Fruit fly (Drosophila melanogaster) whole organism, pupa: ENCODE data around the gene Bdbt.

Source experiments
- CG13204 ChIP-seq: fragments of 200-800 bp; sonication (Bioruptor generic); optimal IDR thresholded peaks from 2 replicates; lab custom pipeline; 2018; ENCODE audit warnings: missing biosample characterization, mild to moderate bottlenecking, missing genetic modification characterization, moderate library complexity
- CG15710 ChIP-seq: fragments of 200-800 bp; sonication (Bioruptor generic); optimal IDR thresholded peaks from 2 replicates; lab custom pipeline; 2018; ENCODE audit warnings: missing biosample characterization, mild to moderate bottlenecking, missing genetic modification characterization, moderate library complexity
- CG17806 ChIP-seq: fragments of 200-800 bp; sonication (Bioruptor generic); optimal IDR thresholded peaks from 2 replicates; lab custom pipeline; 2018; ENCODE audit warnings: missing biosample characterization, mild to moderate bottlenecking, missing genetic modification characterization, moderate library complexity
- CG34367 ChIP-seq: fragments of 200-800 bp; sonication (Bioruptor generic); optimal IDR thresholded peaks from 2 replicates; lab custom pipeline; 2018; ENCODE audit warnings: missing biosample characterization, mild to moderate bottlenecking, missing genetic modification characterization
- D1 ChIP-seq: fragments of 200-800 bp; sonication (Bioruptor generic); optimal IDR thresholded peaks from 2 replicates; lab custom pipeline; 2018; ENCODE audit warnings: missing biosample characterization, mild to moderate bottlenecking, missing genetic modification characterization, moderate library complexity
- Pif1A ChIP-seq: fragments of 200-800 bp; sonication (Bioruptor generic); optimal IDR thresholded peaks from 3 replicates; lab custom pipeline; 2016; ENCODE audit warnings: missing biosample characterization, missing genetic modification characterization
- Pif1B ChIP-seq: fragments of 200-800 bp; sonication (Bioruptor generic); optimal IDR thresholded peaks from 3 replicates; lab custom pipeline; 2016; ENCODE audit warnings: missing biosample characterization, missing genetic modification characterization
- rn ChIP-seq: fragments of 200-800 bp; sonication (Bioruptor generic); IDR thresholded peaks from 2 replicates; pipeline ENCODE4 v1.3.6; 2022; ENCODE audit warnings: missing biosample characterization, missing genetic modification characterization

DNA sequence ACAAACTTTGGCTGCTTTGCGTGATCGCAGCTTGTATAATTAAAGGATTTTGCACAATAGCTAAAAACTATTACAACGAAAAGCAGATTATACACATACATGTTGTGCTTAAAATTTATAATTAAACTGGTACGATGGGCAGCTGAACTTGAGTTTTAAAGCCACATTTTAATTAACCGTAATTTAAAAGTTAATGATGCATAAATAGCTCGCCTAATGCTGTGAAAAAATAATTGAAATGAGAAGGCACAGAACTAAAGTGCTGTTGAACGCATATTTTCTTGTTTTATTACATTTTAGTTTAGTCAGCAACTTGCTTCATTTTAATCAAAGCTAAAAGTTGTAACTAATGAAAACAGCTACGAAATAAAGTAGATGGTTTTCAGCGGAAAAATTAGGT is 11.0 kb upstream of the Bdbt start, which contains the start of gene Obp93a:
- TF ChIP-seq CG34367 (tag; lab: Kevin White, UChicago) (no peak), CG13204 (GFP tag; lab: Kevin White, UChicago) (no peak), CG15710 (no peak), CG17806 (no peak), D1 (tag; lab: Kevin White, UChicago) (no peak), rn (no peak), Pif1B (GFP tag; lab: Kevin White, UChicago) (no peak), Pif1A (no peak)
